Worm (Caenorhabditis elegans): ENCODE measurements around the gene Y53G8AR.8.

ce11 chrIII:3266602-3267001 is 27.5 kb downstream of the Y53G8AR.8 start, which contains the start of gene Y53G8AM.7:
- TF ChIP-seq ceh-34 (tag; optimal IDR thresholded peaks at IDR 0.05) = no peak
- TF ChIP-seq unc-55 (GFP tag; optimal IDR thresholded peaks at IDR 0.05) = no peak
- no peak for TF ChIP-seq lim-6 (tag; optimal IDR thresholded peaks at IDR 0.05)
- no peak for TF ChIP-seq dmd-4 (tag; optimal IDR thresholded peaks at IDR 0.05; ENCODE audit: borderline replicate concordance)
- TF ChIP-seq ceh-22 (tag; optimal IDR thresholded peaks at IDR 0.05) = no peak
- TF ChIP-seq ttx-3 (tag; optimal IDR thresholded peaks at IDR 0.05) = no peak
- TF ChIP-seq gmeb-2 (tag; optimal IDR thresholded peaks at IDR 0.05) = no peak
